Fruit fly (Drosophila melanogaster) whole organism, pupa: Measurements from ENCODE around the gene Cpr76Bc.

Experiments used
- CG10348 ChIP-seq: fragments of 200-800 bp; sonication (Bioruptor generic); IDR thresholded peaks from 2 replicates; pipeline ENCODE4 v1.3.6; 2022; ENCODE audit warnings: missing biosample characterization, missing genetic modification characterization
- CG12605 ChIP-seq: fragments of 200-800 bp; sonication (Bioruptor generic); IDR thresholded peaks from 2 replicates; pipeline ENCODE4 v1.3.6; 2022; ENCODE audit warnings: missing biosample characterization, missing genetic modification characterization
- CG13204 ChIP-seq: fragments of 200-800 bp; sonication (Bioruptor generic); optimal IDR thresholded peaks from 2 replicates; lab custom pipeline; 2018; ENCODE audit warnings: missing biosample characterization, mild to moderate bottlenecking, missing genetic modification characterization, moderate library complexity
- CG14655 ChIP-seq: fragments of 200-800 bp; sonication (Bioruptor generic); optimal IDR thresholded peaks from 3 replicates; lab custom pipeline; 2017; ENCODE audit warnings: mild to moderate bottlenecking, missing biosample characterization, missing genetic modification reagents, missing genetic modification characterization
- CG15710 ChIP-seq: fragments of 200-800 bp; sonication (Bioruptor generic); optimal IDR thresholded peaks from 2 replicates; lab custom pipeline; 2018; ENCODE audit warnings: missing biosample characterization, mild to moderate bottlenecking, missing genetic modification characterization, moderate library complexity
- CG17806 ChIP-seq: fragments of 200-800 bp; sonication (Bioruptor generic); optimal IDR thresholded peaks from 2 replicates; lab custom pipeline; 2018; ENCODE audit warnings: missing biosample characterization, mild to moderate bottlenecking, missing genetic modification characterization, moderate library complexity
- CG32121 ChIP-seq: fragments of 200-800 bp; sonication (Bioruptor generic); IDR thresholded peaks from 2 replicates; pipeline ENCODE4 v1.3.6; 2022; ENCODE audit warnings: missing biosample characterization, missing genetic modification characterization
- CG34367 ChIP-seq: fragments of 200-800 bp; sonication (Bioruptor generic); optimal IDR thresholded peaks from 2 replicates; lab custom pipeline; 2018; ENCODE audit warnings: missing biosample characterization, mild to moderate bottlenecking, missing genetic modification characterization
- CG4496 ChIP-seq: fragments of 200-800 bp; sonication (Bioruptor generic); IDR thresholded peaks from 3 replicates; pipeline ENCODE4 v1.3.6; 2022; ENCODE audit warnings: missing biosample characterization, missing genetic modification characterization
- CG8159 ChIP-seq: fragments of 200-800 bp; sonication (Bioruptor generic); optimal IDR thresholded peaks from 3 replicates; lab custom pipeline; 2018; ENCODE audit warnings: missing biosample characterization, mild to moderate bottlenecking, missing genetic modification characterization, moderate library complexity
- CG8301 ChIP-seq: fragments of 200-800 bp; sonication (Bioruptor generic); optimal IDR thresholded peaks from 2 replicates; lab custom pipeline; 2018; ENCODE audit warnings: missing biosample characterization, mild to moderate bottlenecking, missing genetic modification characterization
- D1 ChIP-seq: fragments of 200-800 bp; sonication (Bioruptor generic); optimal IDR thresholded peaks from 2 replicates; lab custom pipeline; 2018; ENCODE audit warnings: missing biosample characterization, mild to moderate bottlenecking, missing genetic modification characterization, moderate library complexity
- EcR ChIP-seq: fragments of 200-800 bp; sonication (Bioruptor generic); optimal IDR thresholded peaks from 3 replicates; lab custom pipeline; 2019; ENCODE audit warnings: missing biosample characterization, missing genetic modification characterization, mild to moderate bottlenecking, moderate library complexity, missing genetic modification reagents
- Ets98B ChIP-seq: fragments of 200-800 bp; sonication (Bioruptor generic); IDR thresholded peaks from 2 replicates; pipeline ENCODE4 v1.3.6; 2022; ENCODE audit warnings: missing biosample characterization, missing genetic modification characterization
- Pif1A ChIP-seq: fragments of 200-800 bp; sonication (Bioruptor generic); optimal IDR thresholded peaks from 3 replicates; lab custom pipeline; 2016; ENCODE audit warnings: missing biosample characterization, missing genetic modification characterization
- Pif1B ChIP-seq: fragments of 200-800 bp; sonication (Bioruptor generic); optimal IDR thresholded peaks from 3 replicates; lab custom pipeline; 2016; ENCODE audit warnings: missing biosample characterization, missing genetic modification characterization
- Snoo ChIP-seq: fragments of 200-800 bp; sonication (Bioruptor generic); optimal IDR thresholded peaks from 3 replicates; lab custom pipeline; 2017; ENCODE audit warnings: missing biosample characterization, mild to moderate bottlenecking, missing genetic modification characterization, inconsistent platforms
- fd96Ca ChIP-seq: fragments of 200-800 bp; sonication (Bioruptor generic); IDR thresholded peaks from 3 replicates; pipeline ENCODE4 v1.3.6; 2022; ENCODE audit warnings: missing biosample characterization, missing genetic modification characterization
- gl ChIP-seq: fragments of 200-800 bp; sonication (Bioruptor generic); optimal IDR thresholded peaks from 2 replicates; lab custom pipeline; 2018; ENCODE audit warnings: missing biosample characterization, mild to moderate bottlenecking, missing genetic modification characterization
- rn ChIP-seq: fragments of 200-800 bp; sonication (Bioruptor generic); IDR thresholded peaks from 2 replicates; pipeline ENCODE4 v1.3.6; 2022; ENCODE audit warnings: missing biosample characterization, missing genetic modification characterization

Gene Cpr76Bc

dm6 chr3L:19574452-19574851 lies 53.7 kb downstream of the Cpr76Bc start:
- no peak for TF ChIP-seq EcR (GFP tag; lab: Kevin White, UChicago)
- no peak for TF ChIP-seq gl (tag; lab: Kevin White, UChicago)
- TF ChIP-seq CG15710 (tag; lab: Kevin White, UChicago) = no peak
- TF ChIP-seq Snoo (tag; lab: Kevin White, UChicago) = no peak
- TF ChIP-seq CG8159 (tag; lab: Kevin White, UChicago) = no peak
- no peak for TF ChIP-seq CG14655 (GFP tag; lab: Kevin White, UChicago)
- TF ChIP-seq CG34367 = no peak
- TF ChIP-seq CG13204 (GFP tag; lab: Kevin White, UChicago) = no peak
- TF ChIP-seq rn (GFP tag; lab: Robert Waterston, UW) = no peak
- TF ChIP-seq Ets98B (GFP tag; lab: Robert Waterston, UW) = no peak
- no peak for TF ChIP-seq D1 (tag; lab: Kevin White, UChicago)
- TF ChIP-seq CG4496 (GFP tag; lab: Robert Waterston, UW) = no peak
- TF ChIP-seq CG32121 (GFP tag; lab: Robert Waterston, UW) = no peak
- no peak for TF ChIP-seq fd96Ca (GFP tag; lab: Robert Waterston, UW)
- no peak for TF ChIP-seq Pif1B (GFP tag; lab: Kevin White, UChicago)
- TF ChIP-seq CG8301 (tag; lab: Kevin White, UChicago) = no peak
- TF ChIP-seq CG12605 (GFP tag; lab: Robert Waterston, UW) = no peak

dm6 chr3L:19575650-19576049 lies 54.9 kb downstream of the Cpr76Bc start:
- TF ChIP-seq Pif1B (GFP tag; lab: Kevin White, UChicago) (no peak), Pif1A (GFP tag; lab: Kevin White, UChicago) (no peak), CG32121 (GFP tag; lab: Robert Waterston, UW) (no peak), gl (tag; lab: Kevin White, UChicago) (no peak), CG10348 (GFP tag; lab: Robert Waterston, UW) (no peak), CG13204 (GFP tag; lab: Kevin White, UChicago) (no peak), CG17806 (tag; lab: Kevin White, UChicago) (no peak), fd96Ca (GFP tag; lab: Robert Waterston, UW) (no peak), EcR (GFP tag; lab: Kevin White, UChicago) (peak; percentile 20)
